Worm (Caenorhabditis elegans) whole organism, late embryonic: ENCODE measurements around the gene lgc-22.

Source experiments
- C38D4.7 ChIP-seq: fragments of 200-800 bp; sonication (Bioruptor generic); optimal IDR thresholded peaks from 2 replicates; lab custom pipeline; 2018; ENCODE audit warnings: mild to moderate bottlenecking, missing genetic modification characterization, moderate library complexity, missing compliant biosample characterization
- K09A11.1 ChIP-seq: sonication (generic microtip); optimal IDR thresholded peaks from 2 replicates; lab custom pipeline; 2017; ENCODE audit warnings: antibody characterized with exemption, mild to moderate bottlenecking, missing genetic modification characterization, missing compliant biosample characterization; ENCODE audit not compliant: insufficient read depth
- ceh-14 ChIP-seq: sonication (generic microtip); optimal IDR thresholded peaks from 2 replicates; lab custom pipeline; 2016; ENCODE audit warnings: missing genotype, missing genetic modification characterization, missing compliant biosample characterization
- ceh-22 ChIP-seq: sonication (generic microtip); optimal IDR thresholded peaks from 2 replicates; lab custom pipeline; 2017; ENCODE audit warnings: missing biosample characterization, missing genetic modification characterization
- ceh-31 ChIP-seq: sonication (generic microtip); optimal IDR thresholded peaks from 2 replicates; lab custom pipeline; 2016; ENCODE audit warnings: missing genetic modification characterization, missing compliant biosample characterization
- ceh-34 ChIP-seq: sonication (generic microtip); optimal IDR thresholded peaks from 2 replicates; lab custom pipeline; 2016; ENCODE audit warnings: mild to moderate bottlenecking, missing genetic modification characterization, missing compliant biosample characterization
- ceh-48 ChIP-seq: sonication (generic microtip); optimal IDR thresholded peaks from 2 replicates; lab custom pipeline; 2016; ENCODE audit warnings: missing genetic modification characterization, inconsistent platforms, missing compliant biosample characterization
- ceh-6 ChIP-seq: fragments of 200-800 bp; sonication (Bioruptor generic); optimal IDR thresholded peaks from 2 replicates; lab custom pipeline; 2018; ENCODE audit warnings: mild to moderate bottlenecking, missing genetic modification characterization, missing compliant biosample characterization
- ceh-9 ChIP-seq: sonication (generic microtip); optimal IDR thresholded peaks from 2 replicates; lab custom pipeline; 2016; ENCODE audit warnings: mild to moderate bottlenecking, missing genetic modification characterization, inconsistent platforms, missing compliant biosample characterization
- che-1 ChIP-seq: sonication (generic microtip); optimal IDR thresholded peaks from 2 replicates; lab custom pipeline; 2016; ENCODE audit warnings: mild to moderate bottlenecking, missing genetic modification characterization, missing compliant biosample characterization
- dmd-4 ChIP-seq: sonication (generic microtip); optimal IDR thresholded peaks from 2 replicates; lab custom pipeline; 2016; ENCODE audit warnings: borderline replicate concordance, missing genetic modification characterization, missing compliant biosample characterization
- elt-2 ChIP-seq: sonication (generic microtip); optimal IDR thresholded peaks from 2 replicates; lab custom pipeline; 2016; ENCODE audit warnings: missing genetic modification reagents, missing genetic modification characterization, missing compliant biosample characterization
- ets-4 ChIP-seq: sonication (generic microtip); optimal IDR thresholded peaks from 2 replicates; lab custom pipeline; 2016; ENCODE audit warnings: missing genetic modification characterization, missing compliant biosample characterization
- hlh-15 ChIP-seq: sonication (generic microtip); optimal IDR thresholded peaks from 2 replicates; lab custom pipeline; 2016; ENCODE audit warnings: missing genetic modification characterization, missing compliant biosample characterization
- hlh-30 ChIP-seq: sonication (generic microtip); optimal IDR thresholded peaks from 2 replicates; lab custom pipeline; 2017; ENCODE audit warnings: antibody characterized with exemption, missing genetic modification characterization, missing compliant biosample characterization; ENCODE audit not compliant: insufficient read depth
- lim-6 ChIP-seq: sonication (generic microtip); optimal IDR thresholded peaks from 2 replicates; lab custom pipeline; 2016; ENCODE audit warnings: missing genetic modification characterization, missing compliant biosample characterization
- lin-11 ChIP-seq: fragments of 200-800 bp; sonication (Bioruptor generic); optimal IDR thresholded peaks from 2 replicates; lab custom pipeline; 2018; ENCODE audit warnings: mild to moderate bottlenecking, missing genetic modification characterization, missing compliant biosample characterization
- madf-2 ChIP-seq: sonication (generic microtip); optimal IDR thresholded peaks from 2 replicates; lab custom pipeline; 2017; ENCODE audit warnings: missing genetic modification characterization, missing compliant biosample characterization
- mec-3 ChIP-seq: sonication (generic microtip); optimal IDR thresholded peaks from 2 replicates; lab custom pipeline; 2016; ENCODE audit warnings: borderline replicate concordance, missing genetic modification characterization, missing compliant biosample characterization
- npax-4 ChIP-seq: sonication (generic microtip); optimal IDR thresholded peaks from 2 replicates; lab custom pipeline; 2016; ENCODE audit warnings: missing genetic modification characterization, missing compliant biosample characterization
- pqm-1 ChIP-seq: sonication (generic microtip); optimal IDR thresholded peaks from 2 replicates; lab custom pipeline; 2016; ENCODE audit warnings: missing genetic modification characterization, missing compliant biosample characterization
- ref-2 ChIP-seq: sonication (generic microtip); optimal IDR thresholded peaks from 2 replicates; lab custom pipeline; 2016; ENCODE audit warnings: missing genetic modification characterization, missing compliant biosample characterization
- rnt-1 ChIP-seq: sonication (generic microtip); optimal IDR thresholded peaks from 2 replicates; lab custom pipeline; 2016; ENCODE audit warnings: missing genetic modification characterization, missing compliant biosample characterization
- sox-2 ChIP-seq: fragments of 200-800 bp; sonication (Bioruptor generic); IDR thresholded peaks from 2 replicates; pipeline ENCODE4 v1.3.6; 2022; ENCODE audit warnings: missing genetic modification reagents, missing genetic modification characterization, missing compliant biosample characterization
- tbx-2 ChIP-seq: sonication (generic microtip); optimal IDR thresholded peaks from 2 replicates; lab custom pipeline; 2016; ENCODE audit warnings: missing genetic modification characterization, missing compliant biosample characterization
- unc-3 ChIP-seq, 2 experiments: fragments of 200-800 bp in 1 of 2; sonication (Bioruptor generic) in 1 of 2; sonication (generic microtip) in 1 of 2; conservative IDR thresholded peaks in 1 of 2; optimal IDR thresholded peaks in 1 of 2; 2 replicates each; pipeline versions ENCODE4 v1.3.6 to Lab custom; 2016 to 2022; ENCODE audit warnings: missing compliant biosample characterization in 2 of 2, missing genetic modification characterization in 2 of 2, missing genetic modification reagents in 1 of 2

The lgc-22 gene

DNA sequence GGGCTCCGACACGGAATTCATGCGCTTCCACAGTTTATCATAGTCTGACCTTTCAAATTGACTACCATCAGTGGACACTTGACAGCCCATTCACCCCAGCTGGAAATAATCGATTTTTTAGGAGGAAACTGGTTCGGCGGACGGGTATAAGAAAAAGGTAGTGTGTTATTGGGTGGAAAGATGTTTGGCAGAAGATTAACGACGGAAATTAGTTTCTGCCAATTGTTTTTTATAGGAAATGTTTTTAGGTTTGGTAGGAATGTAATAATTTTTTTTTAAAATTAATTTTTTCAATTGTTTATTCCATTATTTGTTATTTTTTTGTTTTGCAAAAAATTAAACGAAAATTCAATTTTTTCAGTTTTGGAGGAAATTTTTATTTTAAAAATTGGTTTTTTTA is 2.1 kb upstream of the lgc-22 start, which contains the start of gene F15E6.9:
Gene F15E6.9 (minus strand): TSS at position 101 of the 400 bp plus-strand sequence.
- TF ChIP-seq mec-3 (tag; lab: Kevin White, UChicago) (no peak), ceh-14 (tag; lab: Kevin White, UChicago) (no peak), hlh-30 (tag; lab: Kevin White, UChicago) (no peak), tbx-2 (tag; lab: Kevin White, UChicago) (no peak), lin-11 (tag; lab: Kevin White, UChicago) (no peak), ets-4 (tag; lab: Kevin White, UChicago) (no peak), lim-6 (tag; lab: Kevin White, UChicago) (no peak)

DNA sequence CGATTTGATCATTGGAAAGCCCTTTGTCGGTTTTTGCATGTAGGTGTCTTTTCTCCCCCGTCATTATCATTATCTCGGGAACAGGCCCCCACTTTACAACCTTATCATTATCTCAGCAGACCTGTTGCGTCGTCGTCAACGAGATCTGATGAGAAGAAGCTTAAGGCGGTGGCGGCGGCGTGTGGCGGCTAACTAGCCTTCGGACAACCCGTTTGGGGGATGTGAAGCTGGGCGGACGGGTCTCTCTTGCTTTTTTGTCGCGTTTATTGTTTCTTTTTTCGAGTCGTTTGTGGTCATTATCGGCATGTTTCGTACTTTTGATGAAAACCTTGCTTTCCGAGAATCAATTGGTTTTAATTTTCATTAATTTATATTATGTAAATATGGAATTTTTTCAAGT is 1.1 kb upstream of the lgc-22 start:
- TF ChIP-seq madf-2 (tag; lab: Kevin White, UChicago) (no peak), ceh-9 (tag; lab: Kevin White, UChicago) (no peak), ceh-6 (no peak)

DNA sequence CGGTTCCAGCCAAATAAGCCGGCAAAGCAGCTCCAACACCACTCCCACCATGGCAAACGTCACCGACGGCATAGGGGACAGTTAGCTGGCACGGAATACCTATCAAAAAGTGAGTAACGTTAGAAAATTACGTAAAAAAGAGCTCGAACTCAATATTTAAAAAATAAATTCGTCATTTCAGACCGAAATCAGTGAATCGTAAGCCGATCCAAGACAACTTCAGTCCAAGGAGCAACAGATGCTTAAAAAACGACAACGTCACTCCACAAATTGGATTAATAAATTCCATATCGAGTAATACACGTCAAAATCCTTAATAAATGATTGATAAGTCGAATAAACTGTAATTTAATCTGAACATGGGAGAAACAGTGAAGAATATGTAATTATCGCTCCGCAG is 5.2 kb downstream of the lgc-22 start:
- TF ChIP-seq ceh-31 (tag; lab: Kevin White, UChicago) (no peak), unc-3 (GFP tag; conservative IDR thresholded peaks at IDR 0.05; lab: Robert Waterston, UW) (no peak), unc-3 (tag; optimal IDR thresholded peaks at IDR 0.05; lab: Kevin White, UChicago) (no peak), ceh-34 (tag; lab: Kevin White, UChicago) (no peak), ceh-48 (tag; lab: Kevin White, UChicago) (no peak)

DNA sequence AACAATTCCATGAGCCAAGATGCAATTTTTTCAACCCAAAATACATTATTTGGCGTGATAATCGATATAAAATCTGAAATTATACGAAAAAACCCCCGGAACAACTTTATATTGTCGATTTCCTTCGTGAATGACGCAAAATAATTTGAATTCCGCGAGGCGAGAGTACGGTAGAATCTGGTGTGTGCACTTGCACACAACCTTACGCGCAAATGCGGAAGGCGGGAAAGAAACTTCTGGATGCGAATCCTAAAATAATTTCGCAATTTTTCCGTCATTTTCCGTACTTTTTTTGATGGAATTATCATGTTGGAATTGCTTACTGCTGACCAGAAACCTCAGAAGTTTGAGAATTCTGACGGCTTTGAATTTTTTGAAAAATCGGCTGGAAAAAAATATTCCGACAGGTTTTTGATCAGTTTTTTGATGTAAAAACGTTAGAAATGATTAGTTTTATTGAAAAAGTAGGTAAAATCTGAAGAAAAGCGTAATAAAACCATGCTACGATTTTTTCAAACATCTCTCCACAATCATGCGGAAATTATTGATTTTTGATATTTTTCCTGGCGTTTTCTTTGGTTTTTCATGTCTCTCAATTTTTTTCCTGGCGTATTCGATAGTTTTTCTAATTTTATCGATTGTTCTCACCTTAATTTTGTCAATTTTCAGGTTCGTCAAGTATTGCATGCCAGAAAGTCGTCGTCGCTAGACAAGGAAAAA is 6.3 kb downstream of the lgc-22 start, which contains the start of gene set-9:
Gene set-9 (plus strand): TSS at position 670 of the 720 bp plus-strand sequence.
- TF ChIP-seq sox-2, result no peak

DNA sequence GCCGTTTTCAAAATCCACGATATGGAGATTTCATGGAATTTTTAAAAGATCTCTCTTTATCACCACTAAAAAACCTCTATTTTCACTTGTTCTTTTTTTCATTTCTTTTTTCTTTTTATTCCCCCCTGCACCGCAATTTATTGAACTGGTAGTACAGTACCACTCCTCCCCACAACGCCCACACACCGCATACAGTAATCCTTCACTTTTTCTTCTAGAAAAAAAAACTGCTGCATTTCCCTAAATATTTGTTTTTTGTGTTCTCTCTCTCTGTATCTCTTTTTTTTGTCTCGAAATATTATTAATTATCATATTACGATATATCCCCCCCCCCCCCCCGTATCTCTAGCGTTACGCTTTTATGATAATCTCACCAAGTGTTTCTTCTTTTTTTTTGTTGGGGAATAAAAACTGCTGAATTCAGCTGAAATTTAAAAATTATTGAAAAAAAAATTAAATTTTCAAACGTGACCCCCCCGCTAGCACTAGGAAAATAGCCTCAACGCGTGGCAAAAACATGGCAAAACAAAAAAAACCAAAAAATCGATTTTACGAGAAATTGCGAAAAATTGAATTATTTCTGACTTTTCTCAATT is 15.8 kb downstream of the lgc-22 start, which contains the start of gene Y24D9B.1:
Gene Y24D9B.1 (plus strand): TSS at position 546 of the 596 bp plus-strand sequence.
- no peak for TF ChIP-seq elt-2 (tag; lab: Kevin White, UChicago)
- TF ChIP-seq hlh-15 (tag; lab: Kevin White, UChicago), result no peak
- no peak for TF ChIP-seq madf-2 (tag; lab: Kevin White, UChicago)
- TF ChIP-seq ref-2 (tag; lab: Kevin White, UChicago), result no peak

- TF ChIP-seq che-1 (no peak), ceh-48 (tag; lab: Kevin White, UChicago) (peak; percentile 40)
These were observed 16.5 kb downstream of the lgc-22 start for ce11 chrIV:4317638-4318037.

ce11 chrIV:4318056-4318455 is 16.9 kb downstream of the lgc-22 start:
- TF ChIP-seq dmd-4 (tag; lab: Kevin White, UChicago) (no peak), che-1 (no peak), npax-4 (tag; lab: Kevin White, UChicago) (no peak), mec-3 (tag; lab: Kevin White, UChicago) (no peak), pqm-1 (tag; lab: Kevin White, UChicago) (no peak), ceh-22 (no peak), rnt-1 (tag; lab: Kevin White, UChicago) (no peak), C38D4.7 (GFP tag; lab: Kevin White, UChicago) (no peak), K09A11.1 (tag; lab: Kevin White, UChicago) (no peak)
